Fruit fly (Drosophila melanogaster): ENCODE measurements around the gene CG14903.
A peak's percentile ranks its signal among the peaks of the same experiment; 100 is the strongest.

DNA sequence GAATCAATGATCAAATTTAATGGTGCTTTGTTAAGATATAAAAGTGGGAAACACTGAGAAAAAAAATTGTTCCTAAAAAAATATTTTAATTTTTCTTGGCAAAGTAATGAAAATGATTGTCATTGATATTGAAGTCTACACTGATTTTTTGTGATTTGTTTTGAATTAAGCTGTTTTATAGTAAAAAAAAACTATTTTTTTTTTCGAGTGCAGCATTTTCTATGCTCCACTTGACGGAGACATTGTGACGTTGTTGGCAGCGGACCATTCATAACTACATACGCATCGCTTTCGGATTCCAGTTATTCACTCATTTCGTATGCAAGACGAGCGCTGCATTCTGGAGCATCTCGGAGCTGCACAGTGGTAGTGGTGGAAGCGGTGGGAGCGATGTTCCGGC, 49.4 kb downstream of the CG14903 start:
- TF ChIP-seq topi (GFP tag; optimal IDR thresholded peaks at IDR 0.05) (peak; percentile 78), svp (GFP tag) (peak; percentile 81), Sox15 (GFP tag; optimal IDR thresholded peaks at IDR 0.05) (no peak), esn (GFP tag; optimal IDR thresholded peaks at IDR 0.05) (peak; percentile 70), CG11902 (GFP tag; optimal IDR thresholded peaks at IDR 0.05) (peak; percentile 59), spab (GFP tag; optimal IDR thresholded peaks at IDR 0.05) (peak; percentile 73), Eip75B (GFP tag; optimal IDR thresholded peaks at IDR 0.05) (peak; percentile 81), CG1621 (tag; optimal IDR thresholded peaks at IDR 0.05) (no peak)

Data from whole organism, prepupa.